Worm (Caenorhabditis elegans): ENCODE data around the gene F52B11.2.

F52B11.2 gene

DNA sequence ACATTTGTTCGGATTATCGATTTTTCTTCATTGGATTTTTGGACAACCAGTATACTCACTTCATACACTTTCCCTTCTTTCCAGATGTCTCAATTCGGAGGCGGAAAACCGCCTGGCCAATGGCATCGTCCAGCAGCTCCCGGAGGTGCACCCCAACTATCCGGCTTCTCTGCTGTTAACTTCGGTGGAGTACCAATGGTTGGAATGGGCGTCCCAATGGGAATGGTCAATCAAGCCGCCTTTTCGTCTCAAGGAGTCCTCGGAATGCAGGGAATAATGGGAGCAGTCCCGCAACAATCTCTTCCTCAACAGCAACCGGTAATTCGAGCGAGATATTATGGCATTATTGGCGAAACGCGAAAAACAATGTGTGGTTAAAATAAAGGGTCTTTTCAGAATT lies 11.9 kb upstream of the F52B11.2 start, which contains the start of gene ccar-1:
Gene ccar-1, plus strand, starts transcription at position 83 of the 400 bp plus-strand sequence.
- TF ChIP-seq lin-38 (GFP tag; IDR thresholded peaks at IDR 0.05) = no peak
- peak; percentile 43; the same call in 1 of the 2 replicates for TF ChIP-seq egl-43 (GFP tag; IDR thresholded peaks at IDR 0.05)
- TF ChIP-seq dmd-9 (GFP tag; IDR thresholded peaks at IDR 0.05) = peak; percentile 59; the same call in 1 of the 2 replicates
- peak; percentile 60 for TF ChIP-seq snpc-1.2 (GFP tag; IDR thresholded peaks at IDR 0.05)
- 0 out of 2 replicates have a peak, but pooled peaks have one; percentile 62 for TF ChIP-seq Y105C5A.15 (GFP tag; IDR thresholded peaks at IDR 0.05)
- no peak for TF ChIP-seq ctbp-1 (GFP tag; IDR thresholded peaks at IDR 0.05)
- TF ChIP-seq fos-1 (tag; optimal IDR thresholded peaks at IDR 0.05) = no peak

- no peak for TF ChIP-seq spr-3 (GFP tag; optimal IDR thresholded peaks at IDR 0.05)
- no peak for TF ChIP-seq dpl-1 (GFP tag; optimal IDR thresholded peaks at IDR 0.05)
- TF ChIP-seq unc-62 (GFP tag; optimal IDR thresholded peaks at IDR 0.05 in 1 of 2) = peak in 1 of 2 experiments; percentile 80
- TF ChIP-seq unc-62 (tag; optimal IDR thresholded peaks at IDR 0.05) = no peak
- TF ChIP-seq ama-1 (optimal IDR thresholded peaks at IDR 0.05) = no peak
- TF ChIP-seq nhr-41 (GFP tag; IDR thresholded peaks at IDR 0.05) = no peak
- TF ChIP-seq duxl-1 (tag; optimal IDR thresholded peaks at IDR 0.05; ENCODE audit: poor library complexity) = no peak
- TF ChIP-seq php-3 (GFP tag; IDR thresholded peaks at IDR 0.05) = no peak
- TF ChIP-seq F26F4.8 (GFP tag; conservative IDR thresholded peaks at IDR 0.05) = no peak
- TF ChIP-seq lin-15B (tag; optimal IDR thresholded peaks at IDR 0.05) = no peak
- TF ChIP-seq Y48G9A.11 (GFP tag; IDR thresholded peaks at IDR 0.05) = 0 out of 2 replicates have a peak, but pooled peaks have one; percentile 12
- no peak for TF ChIP-seq fkh-10 (GFP tag; optimal IDR thresholded peaks at IDR 0.05)
- TF ChIP-seq mdl-1 (tag; optimal IDR thresholded peaks at IDR 0.05) = no peak
- no peak for TF ChIP-seq zip-11 (GFP tag; IDR thresholded peaks at IDR 0.05)
- no peak for TF ChIP-seq nhr-28 (tag; optimal IDR thresholded peaks at IDR 0.05)
- TF ChIP-seq pha-4 (GFP tag; IDR thresholded peaks at IDR 0.05) = peak; percentile 28; the same call in 1 of the 2 replicates
- TF ChIP-seq pha-4 (tag; optimal IDR thresholded peaks at IDR 0.05) = no peak
- no peak for TF ChIP-seq mdt-29 (GFP tag; IDR thresholded peaks at IDR 0.05)
- no peak for TF ChIP-seq D1046.2 (GFP tag; IDR thresholded peaks at IDR 0.05)
- no peak for TF ChIP-seq unc-130 (GFP tag; optimal IDR thresholded peaks at IDR 0.05)
- peak; percentile 52 for TF ChIP-seq Y5F2A.4 (GFP tag; optimal IDR thresholded peaks at IDR 0.05)
- 0 out of 2 replicates have a peak, but pooled peaks have one; percentile 6 for TF ChIP-seq tra-1 (GFP tag; IDR thresholded peaks at IDR 0.05)
- TF ChIP-seq lin-39 (tag; optimal IDR thresholded peaks at IDR 0.05) = no peak
- no peak for TF ChIP-seq nhr-42 (GFP tag; IDR thresholded peaks at IDR 0.05)
- no peak for TF ChIP-seq rbr-2 (tag; optimal IDR thresholded peaks at IDR 0.05)
- TF ChIP-seq sdz-12 (GFP tag; optimal IDR thresholded peaks at IDR 0.05) = no peak
- no peak for TF ChIP-seq R02D3.7 (tag; optimal IDR thresholded peaks at IDR 0.05)
- TF ChIP-seq Y75B8A.6 (GFP tag; IDR thresholded peaks at IDR 0.05) = no peak
- TF ChIP-seq mxl-2 (GFP tag; conservative IDR thresholded peaks at IDR 0.05) = no peak
- no peak for TF ChIP-seq nhr-6 (tag; optimal IDR thresholded peaks at IDR 0.05)
- no peak for TF ChIP-seq arid-1 (GFP tag; conservative IDR thresholded peaks at IDR 0.05)
- TF ChIP-seq F10B5.3 (tag; optimal IDR thresholded peaks at IDR 0.05) = no peak
- TF ChIP-seq F49E8.2 (tag; optimal IDR thresholded peaks at IDR 0.05; ENCODE audit: borderline replicate concordance) = no peak
- peak; percentile 34; the same call in 1 of the 2 replicates for TF ChIP-seq T26A8.4 (GFP tag; IDR thresholded peaks at IDR 0.05)
- no peak for TF ChIP-seq hlh-11 (tag; optimal IDR thresholded peaks at IDR 0.05)
- TF ChIP-seq zfp-3 (GFP tag; conservative IDR thresholded peaks at IDR 0.05) = no peak
- TF ChIP-seq aly-2 (tag; optimal IDR thresholded peaks at IDR 0.05) = no peak
- TF ChIP-seq aha-1 (tag) = no peak
- TF ChIP-seq unc-39 (tag; optimal IDR thresholded peaks at IDR 0.05) = no peak
- TF ChIP-seq mxl-3 (GFP tag; optimal IDR thresholded peaks at IDR 0.05) = no peak
- TF ChIP-seq nhr-111 (GFP tag; optimal IDR thresholded peaks at IDR 0.05) = no peak
- no peak for TF ChIP-seq nhr-10 (tag; optimal IDR thresholded peaks at IDR 0.05)
- TF ChIP-seq spr-1 (tag; optimal IDR thresholded peaks at IDR 0.05) = no peak
These were observed 11.2 kb upstream of the F52B11.2 start for ce11 chrIV:14072011-14072649.
